Worm (Caenorhabditis elegans) whole organism, young adult: ENCODE results near the gene C03E10.3.

Experiments used
- ama-1 ChIP-seq, 3 experiments: fragments of 150-350 bp in 1 of 3; sonication (generic microtip) in 2 of 3; optimal IDR thresholded peaks; 2 replicates each; lab custom pipeline; 2014 to 2018; ENCODE audit warnings: missing biosample characterization in 2 of 3, missing genetic modification characterization in 2 of 3, missing genetic modification reagents in 2 of 3
- fkh-3 ChIP-seq: sonication (generic microtip); optimal IDR thresholded peaks from 2 replicates; lab custom pipeline; 2016; ENCODE audit warnings: mild to moderate bottlenecking, missing genetic modification characterization, missing compliant biosample characterization
- sea-2 ChIP-seq: fragments of 200-800 bp; sonication (Bioruptor generic); IDR thresholded peaks from 2 replicates; pipeline ENCODE4 v1.3.6; 2022; ENCODE audit warnings: missing genetic modification characterization, missing compliant biosample characterization
- snpc-4 ChIP-seq, 5 experiments: fragments of 150-350 bp in 1 of 5; sonication (generic microtip) in 4 of 5; optimal IDR thresholded peaks; 2 replicates each; lab custom pipeline; 2014 to 2018; ENCODE audit warnings: missing genetic modification characterization in 5 of 5, missing biosample characterization in 3 of 5, antibody characterized with exemption in 2 of 5, mild to moderate bottlenecking in 2 of 5, missing compliant biosample characterization in 2 of 5, missing genotype in 2 of 5, moderate library complexity in 2 of 5, missing genetic modification reagents in 1 of 5
- unc-130 ChIP-seq: sonication (generic microtip); optimal IDR thresholded peaks from 2 replicates; lab custom pipeline; 2016; ENCODE audit warnings: missing genetic modification reagents, missing genetic modification characterization, missing compliant biosample characterization
- unc-62 ChIP-seq: fragments of 150-350 bp; optimal IDR thresholded peaks from 2 replicates; lab custom pipeline; 2014; ENCODE audit warnings: missing biosample characterization, missing genetic modification reagents, missing genetic modification characterization
- ztf-22 ChIP-seq: fragments of 200-800 bp; sonication (Bioruptor generic); optimal IDR thresholded peaks from 2 replicates; lab custom pipeline; 2018; ENCODE audit warnings: mild to moderate bottlenecking, missing genetic modification characterization, moderate library complexity, missing compliant biosample characterization
- ztf-26 ChIP-seq: sonication (generic microtip); optimal IDR thresholded peaks from 2 replicates; lab custom pipeline; 2017; ENCODE audit warnings: missing genetic modification characterization, missing compliant biosample characterization
- ztf-28 ChIP-seq: fragments of 200-800 bp; sonication (Bioruptor generic); IDR thresholded peaks from 2 replicates; pipeline ENCODE4 v1.3.6; 2022; ENCODE audit warnings: missing genetic modification reagents, missing genetic modification characterization, missing compliant biosample characterization

DNA sequence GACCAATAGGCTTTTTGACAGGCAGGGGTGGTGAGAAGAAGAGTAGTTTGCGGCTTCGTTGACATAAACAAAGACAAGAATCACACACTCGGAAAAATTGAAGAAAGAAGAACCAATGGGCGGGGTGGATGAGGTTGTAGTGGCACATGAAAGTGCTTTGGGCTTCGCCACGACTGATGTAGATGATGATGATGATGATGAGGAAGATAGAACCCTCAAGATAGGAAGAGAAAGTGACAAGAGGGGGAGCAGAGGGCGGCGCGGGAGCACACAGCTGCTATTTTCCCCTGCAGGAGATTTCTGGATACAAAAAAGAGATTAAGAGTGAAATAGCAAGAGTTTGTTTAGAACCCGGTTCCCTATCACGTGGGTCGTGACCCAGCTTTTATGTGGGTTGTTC is 22.7 kb downstream of the C03E10.3 start:
- TF ChIP-seq snpc-4 (GFP tag; optimal IDR thresholded peaks at IDR 0.05; lab: Kevin White, UChicago) (no peak), snpc-4 (tag; optimal IDR thresholded peaks at IDR 0.05; lab: Kevin White, UChicago) (no peak), fkh-3 (no peak), ztf-28 (GFP tag; lab: Robert Waterston, UW) (no peak), ztf-26 (tag; lab: Kevin White, UChicago) (no peak), unc-130 (GFP tag; lab: Kevin White, UChicago) (no peak), sea-2 (no peak), ama-1 (optimal IDR thresholded peaks at IDR 0.05; lab: Kevin White, UChicago) (no peak), ama-1 (GFP tag; optimal IDR thresholded peaks at IDR 0.05; lab: Kevin White, UChicago) (no peak), unc-62 (GFP tag; lab: Kevin White, UChicago) (no peak), ztf-22 (GFP tag; lab: Kevin White, UChicago) (no peak)
